Fruit fly (Drosophila melanogaster) whole organism, embryonic: ENCODE results near the gene Diedel2.
A peak's percentile ranks its signal among the peaks of the same experiment; 100 is the strongest.

Experiments used
- Asciz ChIP-seq: fragments of 200-800 bp; sonication (Bioruptor generic); optimal IDR thresholded peaks from 2 replicates; lab custom pipeline; 2017; ENCODE audit warnings: missing biosample characterization, mild to moderate bottlenecking, missing genetic modification characterization, missing genetic modification reagents
- Bgb ChIP-seq: fragments of 200-800 bp; sonication (Bioruptor generic); IDR thresholded peaks from 2 replicates; pipeline ENCODE4 v1.3.6; 2022; ENCODE audit warnings: missing biosample characterization, missing genetic modification characterization; ENCODE audit not compliant: partially characterized antibody
- CG10147 ChIP-seq: fragments of 200-800 bp; sonication (Bioruptor generic); optimal IDR thresholded peaks from 2 replicates; lab custom pipeline; 2019; ENCODE audit warnings: missing biosample characterization, mild to moderate bottlenecking, missing genetic modification characterization, moderate library complexity
- CG10321 ChIP-seq: fragments of 200-800 bp; sonication (Bioruptor generic); IDR thresholded peaks from 2 replicates; pipeline ENCODE4 v1.3.6; 2022; ENCODE audit warnings: missing biosample characterization, missing genetic modification characterization
- CG11456 ChIP-seq: fragments of 200-800 bp; sonication (Bioruptor generic); IDR thresholded peaks from 3 replicates; pipeline ENCODE4 v1.3.6; 2022; ENCODE audit warnings: missing biosample characterization, missing genetic modification characterization
- CG12071 ChIP-seq: fragments of 200-800 bp; sonication (Bioruptor generic); optimal IDR thresholded peaks from 3 replicates; lab custom pipeline; 2018; ENCODE audit warnings: missing biosample characterization, mild to moderate bottlenecking, missing genetic modification characterization
- CG1233 ChIP-seq: fragments of 200-800 bp; sonication (Bioruptor generic); optimal IDR thresholded peaks from 4 replicates; lab custom pipeline; 2018; ENCODE audit warnings: missing biosample characterization, mild to moderate bottlenecking, missing genetic modification characterization
- CG13775 ChIP-seq: fragments of 200-800 bp; sonication (Bioruptor generic); optimal IDR thresholded peaks from 3 replicates; lab custom pipeline; 2017; ENCODE audit warnings: missing biosample characterization, mild to moderate bottlenecking, missing genetic modification characterization
- CG15479 ChIP-seq: fragments of 200-800 bp; sonication (Bioruptor generic); optimal IDR thresholded peaks from 3 replicates; lab custom pipeline; 2019; ENCODE audit warnings: missing biosample characterization, mild to moderate bottlenecking, missing genetic modification characterization, moderate library complexity
- CG1603 ChIP-seq: fragments of 200-800 bp; sonication (Bioruptor generic); optimal IDR thresholded peaks from 2 replicates; lab custom pipeline; 2019; ENCODE audit warnings: missing biosample characterization, mild to moderate bottlenecking, missing genetic modification characterization, moderate library complexity
- CG17612 ChIP-seq: fragments of 200-800 bp; sonication (Bioruptor generic); IDR thresholded peaks from 2 replicates; pipeline ENCODE4 v1.3.6; 2022; ENCODE audit warnings: missing biosample characterization, missing genetic modification characterization
- CG18262 ChIP-seq: fragments of 200-800 bp; optimal IDR thresholded peaks from 3 replicates; lab custom pipeline; 2019; ENCODE audit warnings: missing biosample characterization, mild to moderate bottlenecking, missing genetic modification characterization, moderate library complexity
- CG31388 ChIP-seq: fragments of 200-800 bp; sonication (Bioruptor generic); optimal IDR thresholded peaks from 2 replicates; lab custom pipeline; 2016; ENCODE audit warnings: missing biosample characterization, missing genetic modification characterization
- CG34422 ChIP-seq: fragments of 200-800 bp; sonication (Bioruptor generic); IDR thresholded peaks from 3 replicates; pipeline ENCODE4 v1.3.6; 2022; ENCODE audit warnings: missing biosample characterization, missing genetic modification characterization
- CG3847 ChIP-seq: fragments of 200-800 bp; sonication (Bioruptor generic); IDR thresholded peaks from 2 replicates; pipeline ENCODE4 v1.3.6; 2022; ENCODE audit warnings: missing biosample characterization, missing genetic modification characterization
- CG43689 ChIP-seq: fragments of 200-800 bp; sonication (Bioruptor generic); IDR thresholded peaks from 2 replicates; pipeline ENCODE4 v1.3.6; 2022; ENCODE audit warnings: missing biosample characterization, missing genetic modification characterization
- CG6689 ChIP-seq: fragments of 200-800 bp; sonication (Bioruptor generic); IDR thresholded peaks from 2 replicates; pipeline ENCODE4 v1.3.6; 2022; ENCODE audit warnings: missing biosample characterization, missing genetic modification characterization
- CG7556 ChIP-seq: fragments of 200-800 bp; sonication (Bioruptor generic); optimal IDR thresholded peaks from 2 replicates; lab custom pipeline; 2017; ENCODE audit warnings: missing biosample characterization, mild to moderate bottlenecking, missing genetic modification characterization
- CG7963 ChIP-seq: fragments of 200-800 bp; sonication (Bioruptor generic); IDR thresholded peaks from 3 replicates; pipeline ENCODE4 v1.3.6; 2022; ENCODE audit warnings: missing biosample characterization, missing genetic modification characterization; ENCODE audit not compliant: partially characterized antibody
- CG8281 ChIP-seq: fragments of 200-800 bp; sonication (Bioruptor generic); optimal IDR thresholded peaks from 2 replicates; lab custom pipeline; 2018; ENCODE audit warnings: missing biosample characterization, mild to moderate bottlenecking, missing genetic modification characterization, moderate library complexity
- CG8290 ChIP-seq, 3 experiments: fragments of 200-800 bp; sonication (Bioruptor generic); optimal IDR thresholded peaks; 2 replicates each; lab custom pipeline; 2016 to 2019; ENCODE audit warnings: missing biosample characterization in 3 of 3, missing genetic modification characterization in 3 of 3, mild to moderate bottlenecking in 2 of 3, moderate library complexity in 1 of 3
- CG8924 ChIP-seq: fragments of 200-800 bp; optimal IDR thresholded peaks from 3 replicates; lab custom pipeline; 2019; ENCODE audit warnings: missing biosample characterization, mild to moderate bottlenecking, missing genetic modification characterization, moderate library complexity
- CG9727 ChIP-seq: fragments of 200-800 bp; sonication (Bioruptor generic); optimal IDR thresholded peaks from 3 replicates; lab custom pipeline; 2017; ENCODE audit warnings: missing biosample characterization, mild to moderate bottlenecking, missing genetic modification characterization
- Dll ChIP-seq: fragments of 200-800 bp; sonication (Bioruptor generic); IDR thresholded peaks from 4 replicates; pipeline ENCODE4 v1.3.6; 2022; ENCODE audit warnings: missing biosample characterization, missing genetic modification characterization; ENCODE audit not compliant: partially characterized antibody
- HLH54F ChIP-seq: fragments of 200-800 bp; sonication (Bioruptor generic); optimal IDR thresholded peaks from 3 replicates; lab custom pipeline; 2016; ENCODE audit warnings: missing biosample characterization, missing genetic modification characterization
- Hmr ChIP-seq: fragments of 200-800 bp; sonication (Bioruptor generic); optimal IDR thresholded peaks from 3 replicates; lab custom pipeline; 2017; ENCODE audit warnings: mild to moderate bottlenecking, missing biosample characterization, missing genetic modification reagents, missing genetic modification characterization
- Hr3 ChIP-seq: fragments of 200-800 bp; sonication (Bioruptor generic); optimal IDR thresholded peaks from 3 replicates; lab custom pipeline; 2016; ENCODE audit warnings: missing biosample characterization, missing genetic modification characterization
- Hr39 ChIP-seq: fragments of >200 bp; optimal IDR thresholded peaks from 2 replicates; lab custom pipeline; 2017
- Hsf ChIP-seq: fragments of 200-800 bp; sonication (Bioruptor generic); optimal IDR thresholded peaks from 3 replicates; lab custom pipeline; 2016; ENCODE audit warnings: missing biosample characterization, missing genetic modification characterization
- MBD-R2 ChIP-seq: fragments of 200-800 bp; sonication (Bioruptor generic); IDR thresholded peaks from 2 replicates; pipeline ENCODE4 v1.3.6; 2022; ENCODE audit warnings: missing biosample characterization, missing genetic modification characterization
- Optix ChIP-seq: fragments of 200-800 bp; sonication (Bioruptor generic); IDR thresholded peaks from 3 replicates; pipeline ENCODE4 v1.3.6; 2022; ENCODE audit warnings: missing biosample characterization, missing genetic modification characterization
- Pdp1 ChIP-seq, 2 experiments: fragments of 200-800 bp; sonication (Bioruptor generic); optimal IDR thresholded peaks; 3 replicates each; lab custom pipeline; 2016; ENCODE audit warnings: missing biosample characterization in 2 of 2, missing genetic modification characterization in 2 of 2, mild to moderate bottlenecking in 1 of 2, moderate library complexity in 1 of 2
- Rfx ChIP-seq: fragments of 200-800 bp; sonication (Bioruptor generic); IDR thresholded peaks from 2 replicates; pipeline ENCODE4 v1.3.6; 2022; ENCODE audit warnings: missing biosample characterization, missing genetic modification characterization
- Tbp ChIP-seq: fragments of >200 bp; optimal IDR thresholded peaks from 2 replicates; lab custom pipeline; 2018; ENCODE audit warnings: missing biosample characterization, missing genetic modification characterization
- bowl ChIP-seq: fragments of 200-800 bp; sonication (Bioruptor generic); IDR thresholded peaks from 2 replicates; pipeline ENCODE4 v1.3.6; 2022; ENCODE audit warnings: missing biosample characterization, missing genetic modification characterization
- cato ChIP-seq: fragments of 200-800 bp; sonication (Bioruptor generic); optimal IDR thresholded peaks from 2 replicates; lab custom pipeline; 2016; ENCODE audit warnings: missing biosample characterization, missing genetic modification characterization, borderline replicate concordance
- danr ChIP-seq: fragments of 200-800 bp; sonication (Bioruptor generic); IDR thresholded peaks from 2 replicates; pipeline ENCODE4 v1.3.6; 2022; ENCODE audit warnings: missing biosample characterization, missing genetic modification characterization
- ftz-f1 ChIP-seq: fragments of 200-800 bp; sonication (Bioruptor generic); optimal IDR thresholded peaks from 2 replicates; lab custom pipeline; 2016; ENCODE audit warnings: missing biosample characterization, missing genetic modification characterization
- gcm2 ChIP-seq: fragments of 200-800 bp; sonication (Bioruptor generic); optimal IDR thresholded peaks from 2 replicates; lab custom pipeline; 2016; ENCODE audit warnings: missing biosample characterization, missing genetic modification characterization
- gsb-n ChIP-seq: fragments of 200-800 bp; sonication (Bioruptor generic); optimal IDR thresholded peaks from 3 replicates; lab custom pipeline; 2018; ENCODE audit warnings: missing biosample characterization, mild to moderate bottlenecking, missing genetic modification characterization
- ham ChIP-seq: fragments of 200-800 bp; sonication (Bioruptor generic); IDR thresholded peaks from 2 replicates; pipeline ENCODE4 v1.3.6; 2022; ENCODE audit warnings: missing biosample characterization, missing genetic modification characterization
- hb ChIP-seq: fragments of 200-800 bp; sonication (Bioruptor generic); IDR thresholded peaks from 3 replicates; pipeline ENCODE4 v1.3.6; 2022; ENCODE audit warnings: missing biosample characterization, missing genetic modification characterization; ENCODE audit not compliant: partially characterized antibody
- insv ChIP-seq, 2 experiments: fragments of 200-800 bp; sonication (Bioruptor generic); optimal IDR thresholded peaks; 3 replicates each; lab custom pipeline; 2016 to 2018; ENCODE audit warnings: missing biosample characterization in 2 of 2, missing genetic modification characterization in 2 of 2
- peb ChIP-seq: fragments of 200-800 bp; sonication (Bioruptor generic); IDR thresholded peaks from 2 replicates; pipeline ENCODE4 v1.3.6; 2022; ENCODE audit warnings: missing biosample characterization, missing genetic modification characterization
- repo ChIP-seq: fragments of 200-800 bp; sonication (Bioruptor generic); optimal IDR thresholded peaks from 2 replicates; lab custom pipeline; 2016; ENCODE audit warnings: missing biosample characterization, missing genetic modification characterization
- scrt ChIP-seq: fragments of 200-800 bp; sonication (Bioruptor generic); optimal IDR thresholded peaks from 2 replicates; lab custom pipeline; 2018; ENCODE audit warnings: missing biosample characterization, mild to moderate bottlenecking, missing genetic modification characterization, moderate library complexity
- sens ChIP-seq: fragments of 200-800 bp; sonication (Bioruptor generic); peaks from one replicate; lab custom pipeline; 2016; ENCODE audit warnings: missing biosample characterization, missing genetic modification characterization
- seq ChIP-seq: fragments of 200-800 bp; sonication (Bioruptor generic); IDR thresholded peaks from 2 replicates; pipeline ENCODE4 v1.3.6; 2022; ENCODE audit warnings: missing biosample characterization, missing genetic modification characterization
- tx ChIP-seq: fragments of 200-800 bp; sonication (Bioruptor generic); optimal IDR thresholded peaks from 2 replicates; lab custom pipeline; 2016; ENCODE audit warnings: missing biosample characterization, missing genetic modification characterization
- wek ChIP-seq: fragments of 200-800 bp; sonication (Bioruptor generic); optimal IDR thresholded peaks from 3 replicates; lab custom pipeline; 2018; ENCODE audit warnings: missing biosample characterization, mild to moderate bottlenecking, missing genetic modification characterization, moderate library complexity
- wor ChIP-seq: fragments of 200-800 bp; sonication (Bioruptor generic); IDR thresholded peaks from 2 replicates; pipeline ENCODE4 v1.3.6; 2022; ENCODE audit warnings: missing biosample characterization, missing genetic modification characterization

Diedel2 gene

DNA sequence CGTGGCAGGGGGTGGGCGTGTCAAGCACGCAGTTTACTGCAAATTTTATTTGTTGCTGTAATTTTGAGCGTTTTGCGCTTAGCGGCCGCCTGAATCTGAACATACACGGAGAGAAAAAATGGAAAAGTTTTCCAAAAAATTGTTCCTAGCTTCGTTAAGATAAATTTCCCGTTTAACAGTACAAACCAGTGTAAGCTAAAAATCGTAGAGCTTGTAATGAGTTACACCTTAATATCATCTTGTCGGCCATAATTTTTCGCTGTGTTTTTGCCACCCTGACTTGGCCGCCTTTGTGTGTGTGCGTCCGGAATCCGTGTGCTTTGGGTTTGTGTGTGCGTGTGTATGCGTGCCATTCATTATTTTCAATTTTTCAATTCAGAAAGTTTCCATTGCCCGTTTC is 43.2 kb downstream of the Diedel2 start (continued):
- TF ChIP-seq CG17612 (GFP tag; lab: Robert Waterston, UW): no peak
- peak; percentile 33 for TF ChIP-seq CG9727 (GFP tag; lab: Kevin White, UChicago)
- TF ChIP-seq CG10321 (GFP tag; lab: Robert Waterston, UW): no peak
- TF ChIP-seq ftz-f1 (GFP tag; lab: Kevin White, UChicago): no peak
- no peak for TF ChIP-seq gcm2 (GFP tag; lab: Kevin White, UChicago)
- peak; percentile 23 for TF ChIP-seq CG13775
- TF ChIP-seq CG31388: no peak
- peak; percentile 32 for TF ChIP-seq CG10147 (GFP tag; lab: Kevin White, UChicago)
- TF ChIP-seq CG6689 (GFP tag; lab: Robert Waterston, UW): no peak
- TF ChIP-seq Dll (GFP tag; lab: Robert Waterston, UW): no peak
- no peak for TF ChIP-seq Hr3 (GFP tag; lab: Kevin White, UChicago)
- TF ChIP-seq danr (GFP tag; lab: Robert Waterston, UW): no peak
- no peak for TF ChIP-seq CG15479 (GFP tag; lab: Kevin White, UChicago)
- peak; percentile 9 for TF ChIP-seq sens
- TF ChIP-seq gsb-n: no peak
- TF ChIP-seq CG1233 (GFP tag; lab: Kevin White, UChicago): peak; percentile 14
- no peak for TF ChIP-seq insv (GFP tag; optimal IDR thresholded peaks at IDR 0.05; lab: Kevin White, UChicago)
- no peak for TF ChIP-seq repo (GFP tag; lab: Kevin White, UChicago)
- TF ChIP-seq peb: no peak
- TF ChIP-seq CG8281: no peak
- TF ChIP-seq wor (GFP tag; lab: Robert Waterston, UW): no peak
- no peak for TF ChIP-seq tx (GFP tag; lab: Kevin White, UChicago)
- TF ChIP-seq scrt (GFP tag; lab: Kevin White, UChicago): peak; percentile 41
- TF ChIP-seq Tbp (GFP tag; lab: Kevin White, UChicago): no peak
- peak; percentile 60 for TF ChIP-seq Hmr (GFP tag; lab: Kevin White, UChicago)
- TF ChIP-seq CG3847: no peak
- TF ChIP-seq CG1603: peak; percentile 39
- no peak for TF ChIP-seq Hr39 (lab: Kevin White, UChicago)
- no peak for TF ChIP-seq Hsf
- TF ChIP-seq CG7963 (GFP tag; lab: Robert Waterston, UW): no peak
- TF ChIP-seq Pdp1 (GFP tag; optimal IDR thresholded peaks at IDR 0.05; lab: Kevin White, UChicago): peak in 1 of 2 experiments; percentile 15
- no peak for TF ChIP-seq wek (GFP tag; lab: Kevin White, UChicago)
- peak; percentile 60 for TF ChIP-seq CG7556
- no peak for TF ChIP-seq Bgb (GFP tag; lab: Robert Waterston, UW)
- TF ChIP-seq CG18262 (tag; lab: Kevin White, UChicago): no peak
- no peak for TF ChIP-seq CG43689 (GFP tag; lab: Robert Waterston, UW)
- TF ChIP-seq MBD-R2 (GFP tag; lab: Robert Waterston, UW): peak; percentile 23; the same call in 1 of the 2 replicates
- TF ChIP-seq Optix (GFP tag; lab: Robert Waterston, UW): no peak
- TF ChIP-seq seq (GFP tag; lab: Robert Waterston, UW): peak; percentile 58; the same call in 1 of the 2 replicates
- TF ChIP-seq cato (GFP tag; lab: Kevin White, UChicago): no peak
- no peak for TF ChIP-seq CG34422 (GFP tag; lab: Robert Waterston, UW)
- TF ChIP-seq CG12071: peak; percentile 44
- peak; percentile 41; the same call in 1 of the 3 replicates for TF ChIP-seq CG11456 (GFP tag; lab: Robert Waterston, UW)
- no peak for TF ChIP-seq ham
- no peak for TF ChIP-seq hb (GFP tag; lab: Robert Waterston, UW)
- TF ChIP-seq CG8924: peak; percentile 19
- peak; percentile 30; the same call in 1 of the 2 replicates for TF ChIP-seq Rfx (GFP tag; lab: Robert Waterston, UW)
- no peak for TF ChIP-seq CG8290 (GFP tag; optimal IDR thresholded peaks at IDR 0.05; lab: Kevin White, UChicago)
- TF ChIP-seq CG8290 (tag; optimal IDR thresholded peaks at IDR 0.05; lab: Kevin White, UChicago): peak in 1 of 2 experiments; percentile 41
- no peak for TF ChIP-seq HLH54F (GFP tag; lab: Kevin White, UChicago)
- TF ChIP-seq bowl (GFP tag; lab: Robert Waterston, UW): no peak
- peak; percentile 9 for TF ChIP-seq Asciz
